Worm (Caenorhabditis elegans) whole organism, L2 larva: ENCODE results near the gene F08F8.6.

Experiments
- R02D3.7 ChIP-seq: fragments of 150-350 bp; optimal IDR thresholded peaks from 2 replicates; lab custom pipeline; 2014; ENCODE audit warnings: missing biosample characterization, missing genetic modification characterization
- ceh-82 ChIP-seq: fragments of 150-350 bp; optimal IDR thresholded peaks from 2 replicates; lab custom pipeline; 2014; ENCODE audit warnings: missing biosample characterization, missing genetic modification characterization
- dmd-4 ChIP-seq: sonication (generic microtip); optimal IDR thresholded peaks from 2 replicates; lab custom pipeline; 2017; ENCODE audit warnings: missing biosample characterization, missing genetic modification characterization
- lin-13 ChIP-seq: fragments of 150-350 bp; optimal IDR thresholded peaks from 2 replicates; lab custom pipeline; 2014; ENCODE audit warnings: missing biosample characterization, missing genetic modification reagents, missing genetic modification characterization
- mdl-1 ChIP-seq, 2 experiments: fragments of 150-350 bp in 1 of 2; sonication (generic microtip) in 1 of 2; optimal IDR thresholded peaks; 2 replicates each; lab custom pipeline; 2017; ENCODE audit warnings: missing biosample characterization in 2 of 2, missing genetic modification characterization in 2 of 2
- nhr-237 ChIP-seq: fragments of 150-350 bp; optimal IDR thresholded peaks from 2 replicates; lab custom pipeline; 2014; ENCODE audit warnings: missing biosample characterization, missing genetic modification characterization
- unc-62 ChIP-seq: fragments of 150-350 bp; optimal IDR thresholded peaks from 2 replicates; lab custom pipeline; 2014; ENCODE audit warnings: missing biosample characterization, missing genetic modification reagents, missing genetic modification characterization

DNA sequence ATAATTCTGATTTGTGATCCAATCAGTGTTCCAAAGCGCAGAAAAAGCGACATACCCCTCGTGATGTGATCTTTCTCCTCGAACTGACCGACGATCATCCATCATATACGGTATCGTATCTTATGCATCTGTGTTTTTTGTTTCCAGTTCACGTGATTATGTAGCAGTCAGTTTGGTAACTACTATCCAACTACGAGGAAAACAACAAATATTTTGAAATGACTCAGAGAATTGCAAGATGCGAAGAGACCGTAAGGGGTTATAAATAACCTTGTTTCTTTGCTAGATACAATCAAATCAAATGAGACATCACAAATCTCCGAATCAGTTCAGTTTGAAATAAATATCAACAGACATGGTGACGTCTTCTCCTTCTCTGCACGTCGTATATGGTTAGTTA is 43.3 kb upstream of the F08F8.6 start:
- TF ChIP-seq nhr-237 (tag; lab: Kevin White, UChicago) (no peak), mdl-1 (tag; optimal IDR thresholded peaks at IDR 0.05; lab: Kevin White, UChicago) (peak in 1 of 2 experiments; percentile 32), R02D3.7 (tag; lab: Kevin White, UChicago) (no peak), lin-13 (GFP tag; lab: Kevin White, UChicago) (no peak), unc-62 (GFP tag; lab: Kevin White, UChicago) (no peak), ceh-82 (no peak), dmd-4 (tag; lab: Kevin White, UChicago) (no peak)
